Worm (Caenorhabditis elegans) whole organism, L2 larva: ENCODE results near the gene R07E5.11.

Source experiments
- C34F6.9 ChIP-seq: fragments of 150-350 bp; optimal IDR thresholded peaks from 2 replicates; lab custom pipeline; 2014; ENCODE audit warnings: missing biosample characterization, missing genetic modification characterization
- F13H6.1 ChIP-seq: sonication (generic microtip); optimal IDR thresholded peaks from 2 replicates; lab custom pipeline; 2016; ENCODE audit warnings: missing genetic modification characterization, missing compliant biosample characterization
- R02D3.7 ChIP-seq: fragments of 150-350 bp; optimal IDR thresholded peaks from 2 replicates; lab custom pipeline; 2014; ENCODE audit warnings: missing biosample characterization, missing genetic modification characterization
- Y55F3AM.14 ChIP-seq: fragments of 200-800 bp; sonication (Bioruptor generic); optimal IDR thresholded peaks from 2 replicates; lab custom pipeline; 2018; ENCODE audit warnings: mild to moderate bottlenecking, missing genetic modification characterization, missing compliant biosample characterization
- ZK546.5 ChIP-seq: sonication (generic microtip); optimal IDR thresholded peaks from 2 replicates; lab custom pipeline; 2017; ENCODE audit warnings: missing biosample characterization, missing genetic modification characterization
- alr-1 ChIP-seq: fragments of 150-350 bp; optimal IDR thresholded peaks from 2 replicates; lab custom pipeline; 2014; ENCODE audit warnings: missing biosample characterization, missing genetic modification characterization
- aly-2 ChIP-seq: fragments of 150-350 bp; optimal IDR thresholded peaks from 2 replicates; lab custom pipeline; 2014; ENCODE audit warnings: missing biosample characterization, missing genetic modification characterization
- ama-1 ChIP-seq: fragments of 150-350 bp; optimal IDR thresholded peaks from 2 replicates; lab custom pipeline; 2018; ENCODE audit warnings: inconsistent platforms
- blmp-1 ChIP-seq: sonication (generic microtip); optimal IDR thresholded peaks from 2 replicates; lab custom pipeline; 2017; ENCODE audit warnings: missing genetic modification characterization, mild to moderate bottlenecking, missing compliant biosample characterization, antibody characterized with exemption, moderate library complexity; ENCODE audit not compliant: insufficient read depth
- ceh-16 ChIP-seq: fragments of 150-350 bp; optimal IDR thresholded peaks from 2 replicates; lab custom pipeline; 2014; ENCODE audit warnings: missing biosample characterization, missing genetic modification characterization
- ceh-82 ChIP-seq: fragments of 150-350 bp; optimal IDR thresholded peaks from 2 replicates; lab custom pipeline; 2014; ENCODE audit warnings: missing biosample characterization, missing genetic modification characterization
- crh-2 ChIP-seq: sonication (generic microtip); optimal IDR thresholded peaks from 2 replicates; lab custom pipeline; 2017; ENCODE audit warnings: missing biosample characterization, missing genetic modification characterization
- dmd-4 ChIP-seq: sonication (generic microtip); optimal IDR thresholded peaks from 2 replicates; lab custom pipeline; 2017; ENCODE audit warnings: missing biosample characterization, missing genetic modification characterization
- egl-27 ChIP-seq: sonication (generic microtip); optimal IDR thresholded peaks from 3 replicates; lab custom pipeline; 2017; ENCODE audit warnings: missing biosample characterization, missing genetic modification reagents, missing genetic modification characterization
- elt-1 ChIP-seq: fragments of 150-350 bp; optimal IDR thresholded peaks from 2 replicates; lab custom pipeline; 2014; ENCODE audit warnings: missing biosample characterization, missing genetic modification characterization
- fos-1 ChIP-seq: fragments of 150-350 bp; optimal IDR thresholded peaks from 2 replicates; lab custom pipeline; 2014; ENCODE audit warnings: missing biosample characterization, missing genetic modification characterization
- gmeb-1 ChIP-seq: fragments of 150-350 bp; optimal IDR thresholded peaks from 2 replicates; lab custom pipeline; 2014; ENCODE audit warnings: missing biosample characterization, missing genetic modification characterization
- lin-11 ChIP-seq: fragments of 150-350 bp; sonication (generic microtip); optimal IDR thresholded peaks from 2 replicates; lab custom pipeline; 2014; ENCODE audit warnings: missing biosample characterization, missing genetic modification characterization, inconsistent platforms, mixed read lengths
- lin-39 ChIP-seq: fragments of 150-350 bp; optimal IDR thresholded peaks from 2 replicates; lab custom pipeline; 2014; ENCODE audit warnings: missing biosample characterization, missing genetic modification reagents, missing genetic modification characterization
- mab-5 ChIP-seq: fragments of 150-350 bp; optimal IDR thresholded peaks from 2 replicates; lab custom pipeline; 2014; ENCODE audit warnings: missing biosample characterization, missing genetic modification characterization
- nhr-10 ChIP-seq: sonication (generic microtip); optimal IDR thresholded peaks from 2 replicates; lab custom pipeline; 2017; ENCODE audit warnings: missing biosample characterization, missing genetic modification characterization
- nhr-11 ChIP-seq: fragments of 150-350 bp; optimal IDR thresholded peaks from 2 replicates; lab custom pipeline; 2014; ENCODE audit warnings: missing biosample characterization, missing genetic modification characterization
- nhr-12 ChIP-seq: fragments of 150-350 bp; optimal IDR thresholded peaks from 2 replicates; lab custom pipeline; 2014; ENCODE audit warnings: missing biosample characterization, missing genetic modification characterization
- nhr-129 ChIP-seq: fragments of 150-350 bp; optimal IDR thresholded peaks from 2 replicates; lab custom pipeline; 2014; ENCODE audit warnings: missing biosample characterization, missing genetic modification characterization
- nhr-21 ChIP-seq: fragments of 150-350 bp; optimal IDR thresholded peaks from 2 replicates; lab custom pipeline; 2014; ENCODE audit warnings: missing biosample characterization, missing genetic modification characterization
- nhr-23 ChIP-seq: fragments of 150-350 bp; optimal IDR thresholded peaks from 2 replicates; lab custom pipeline; 2014; ENCODE audit warnings: missing biosample characterization, missing genetic modification reagents, missing genetic modification characterization
- nhr-237 ChIP-seq: fragments of 150-350 bp; optimal IDR thresholded peaks from 2 replicates; lab custom pipeline; 2014; ENCODE audit warnings: missing biosample characterization, missing genetic modification characterization
- nhr-25 ChIP-seq: fragments of 150-350 bp; sonication (generic microtip); optimal IDR thresholded peaks from 3 replicates; lab custom pipeline; 2014; ENCODE audit warnings: missing biosample characterization, missing genetic modification characterization
- nhr-6 ChIP-seq: fragments of 150-350 bp; optimal IDR thresholded peaks from 2 replicates; lab custom pipeline; 2014; ENCODE audit warnings: missing biosample characterization, missing genetic modification characterization
- nhr-77 ChIP-seq: fragments of 150-350 bp; optimal IDR thresholded peaks from 2 replicates; lab custom pipeline; 2014; ENCODE audit warnings: missing biosample characterization, missing genetic modification characterization
- peb-1 ChIP-seq: fragments of 150-350 bp; optimal IDR thresholded peaks from 2 replicates; lab custom pipeline; 2014; ENCODE audit warnings: missing biosample characterization, missing genetic modification characterization
- sma-3 ChIP-seq: sonication (generic microtip); optimal IDR thresholded peaks from 2 replicates; lab custom pipeline; 2016; ENCODE audit warnings: missing genetic modification reagents, missing genetic modification characterization, missing compliant biosample characterization
- sma-9 ChIP-seq, 2 experiments: fragments of 150-350 bp in 1 of 2; sonication (generic microtip) in 1 of 2; optimal IDR thresholded peaks; 2 replicates each; lab custom pipeline; 2014 to 2016; ENCODE audit warnings: missing genetic modification characterization in 2 of 2, mild to moderate bottlenecking in 1 of 2, missing biosample characterization in 1 of 2, missing compliant biosample characterization in 1 of 2, missing genetic modification reagents in 1 of 2, moderate library complexity in 1 of 2
- snpc-4 ChIP-seq: fragments of 150-350 bp; optimal IDR thresholded peaks from 2 replicates; lab custom pipeline; 2014; ENCODE audit warnings: missing biosample characterization, missing genetic modification characterization
- unc-39 ChIP-seq: fragments of 150-350 bp; optimal IDR thresholded peaks from 2 replicates; lab custom pipeline; 2014; ENCODE audit warnings: missing biosample characterization, missing genetic modification characterization
- unc-55 ChIP-seq: fragments of 150-350 bp; sonication (generic microtip); optimal IDR thresholded peaks from 3 replicates; lab custom pipeline; 2014; ENCODE audit warnings: missing biosample characterization, missing genetic modification reagents, missing genetic modification characterization
- unc-62 ChIP-seq: fragments of 150-350 bp; optimal IDR thresholded peaks from 2 replicates; lab custom pipeline; 2014; ENCODE audit warnings: missing biosample characterization, missing genetic modification reagents, missing genetic modification characterization
- zag-1 ChIP-seq: fragments of 150-350 bp; optimal IDR thresholded peaks from 2 replicates; lab custom pipeline; 2014; ENCODE audit warnings: missing biosample characterization, missing genetic modification characterization
- ztf-1 ChIP-seq: fragments of 200-800 bp; sonication (Bioruptor generic); conservative IDR thresholded peaks from 2 replicates; pipeline ENCODE4 v1.3.6; 2022; ENCODE audit warnings: missing genetic modification characterization, missing compliant biosample characterization
- ztf-11 ChIP-seq: sonication (generic microtip); optimal IDR thresholded peaks from 2 replicates; lab custom pipeline; 2017; ENCODE audit warnings: missing biosample characterization, missing genetic modification characterization
- ztf-4 ChIP-seq: fragments of 150-350 bp; optimal IDR thresholded peaks from 2 replicates; lab custom pipeline; 2014; ENCODE audit warnings: missing biosample characterization, missing genetic modification characterization

The R07E5.11 gene

ce11 chrIII:4374854-4375253 is 40.2 kb downstream of the R07E5.11 start, which contains the start of gene pals-26:
Gene pals-26 (plus strand): TSS chrIII:4375154.
- TF ChIP-seq nhr-21 (tag; lab: Kevin White, UChicago) (no peak), nhr-23 (no peak), ceh-82 (tag; lab: Kevin White, UChicago) (no peak), R02D3.7 (no peak), fos-1 (tag; lab: Kevin White, UChicago) (no peak), ztf-4 (tag; lab: Kevin White, UChicago) (no peak), dmd-4 (tag; lab: Kevin White, UChicago) (no peak), elt-1 (no peak), lin-39 (no peak), lin-11 (tag; lab: Kevin White, UChicago) (no peak), peb-1 (no peak), nhr-6 (tag; lab: Kevin White, UChicago) (no peak)

ce11 chrIII:4372894-4373293 is 42.1 kb downstream of the R07E5.11 start:
- TF ChIP-seq mab-5 (tag; lab: Kevin White, UChicago) (no peak), peb-1 (no peak), nhr-237 (tag; lab: Kevin White, UChicago) (no peak), blmp-1 (no peak)

- TF ChIP-seq alr-1 (tag; lab: Kevin White, UChicago) (no peak), ztf-1 (GFP tag; lab: Robert Waterston, UW) (no peak), aly-2 (tag; lab: Kevin White, UChicago) (no peak), unc-62 (no peak), dmd-4 (tag; lab: Kevin White, UChicago) (no peak), unc-39 (tag; lab: Kevin White, UChicago) (no peak), C34F6.9 (tag; lab: Kevin White, UChicago) (no peak), nhr-12 (tag; lab: Kevin White, UChicago) (no peak), elt-1 (no peak), nhr-237 (tag; lab: Kevin White, UChicago) (no peak), ZK546.5 (tag; lab: Kevin White, UChicago) (no peak), nhr-129 (tag; lab: Kevin White, UChicago) (no peak), egl-27 (no peak), nhr-10 (tag; lab: Kevin White, UChicago) (no peak), crh-2 (tag; lab: Kevin White, UChicago) (no peak), nhr-11 (tag; lab: Kevin White, UChicago) (no peak), snpc-4 (tag; lab: Kevin White, UChicago) (no peak), ztf-11 (tag; lab: Kevin White, UChicago) (no peak), zag-1 (tag; lab: Kevin White, UChicago) (no peak), lin-39 (no peak)
These were observed 44.5 kb downstream of the R07E5.11 start, which contains the start of gene ckb-3 for ce11 chrIII:4370585-4370984. Gene ckb-3 (plus strand): TSS chrIII:4370885.

ce11 chrIII:4369381-4369809 is 45.6 kb downstream of the R07E5.11 start:
- peak; percentile 14 for TF ChIP-seq unc-55 (GFP tag; lab: Kevin White, UChicago)
- TF ChIP-seq fos-1 (tag; lab: Kevin White, UChicago): peak; percentile 64
- TF ChIP-seq nhr-21 (tag; lab: Kevin White, UChicago): peak; percentile 39
- TF ChIP-seq sma-3: peak; percentile 45
- TF ChIP-seq crh-2 (tag; lab: Kevin White, UChicago): peak; percentile 43
- peak; percentile 15 for TF ChIP-seq C34F6.9 (tag; lab: Kevin White, UChicago)
- peak; percentile 30 for TF ChIP-seq F13H6.1 (tag; lab: Kevin White, UChicago)
- TF ChIP-seq nhr-129 (tag; lab: Kevin White, UChicago): peak; percentile 63

- no peak for TF ChIP-seq ZK546.5 (tag; lab: Kevin White, UChicago)
- TF ChIP-seq ceh-16 (tag; lab: Kevin White, UChicago): no peak
- no peak for TF ChIP-seq egl-27
- TF ChIP-seq aly-2 (tag; lab: Kevin White, UChicago): no peak
- TF ChIP-seq nhr-23: no peak
- TF ChIP-seq sma-3: no peak
- TF ChIP-seq Y55F3AM.14 (GFP tag; lab: Kevin White, UChicago): no peak
- TF ChIP-seq nhr-6 (tag; lab: Kevin White, UChicago): no peak
- TF ChIP-seq nhr-237 (tag; lab: Kevin White, UChicago): no peak
- no peak for TF ChIP-seq gmeb-1 (tag; lab: Kevin White, UChicago)
- no peak for TF ChIP-seq nhr-25 (tag; lab: Kevin White, UChicago)
- TF ChIP-seq nhr-12 (tag; lab: Kevin White, UChicago): no peak
- TF ChIP-seq ama-1: no peak
- no peak for TF ChIP-seq ztf-11 (tag; lab: Kevin White, UChicago)
- no peak for TF ChIP-seq zag-1 (tag; lab: Kevin White, UChicago)
- TF ChIP-seq nhr-77 (tag; lab: Kevin White, UChicago): no peak
- TF ChIP-seq sma-9 (GFP tag; optimal IDR thresholded peaks at IDR 0.05; lab: Kevin White, UChicago): no peak
- TF ChIP-seq sma-9 (tag; optimal IDR thresholded peaks at IDR 0.05; lab: Kevin White, UChicago): no peak
These were observed 47.4 kb downstream of the R07E5.11 start, which contains the start of gene ckb-2 for ce11 chrIII:4367649-4368048. Gene ckb-2 (plus strand): TSS chrIII:4367949.
